Fruit fly (Drosophila melanogaster): Measurements from ENCODE around the gene BRWD3.

Gene BRWD3

DNA sequence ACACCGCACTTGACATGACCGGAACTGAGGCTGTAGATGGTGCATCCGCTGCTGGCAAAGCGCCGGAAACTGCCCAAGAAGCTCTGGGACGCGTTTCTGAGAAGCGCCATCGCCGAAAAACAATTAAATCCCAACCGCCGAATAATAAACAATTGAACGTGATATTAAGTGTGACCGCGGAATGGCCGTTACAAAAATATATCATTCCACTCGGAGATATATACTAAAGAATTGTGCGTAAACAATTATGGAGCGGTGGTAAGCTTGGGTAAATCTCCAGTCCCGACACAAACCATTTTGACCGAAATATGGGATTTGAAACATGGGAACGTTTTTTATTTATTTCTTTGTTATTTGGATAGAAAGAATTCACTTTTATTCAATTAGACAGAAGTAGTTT lies 41.2 kb downstream of the BRWD3 start, which contains the start of gene CG18528:
TSS of gene CG18528 (minus strand) at position 188 of the 400 bp plus-strand sequence.
- no peak for TF ChIP-seq EcR (GFP tag; optimal IDR thresholded peaks at IDR 0.05)
- no peak for TF ChIP-seq Dll (optimal IDR thresholded peaks at IDR 0.05)
- TF ChIP-seq usp (GFP tag; optimal IDR thresholded peaks at IDR 0.05) = no peak
- TF ChIP-seq pan (optimal IDR thresholded peaks at IDR 0.05) = no peak
- TF ChIP-seq CG8478 (optimal IDR thresholded peaks at IDR 0.05) = no peak
- TF ChIP-seq psq (optimal IDR thresholded peaks at IDR 0.05) = no peak

DNA sequence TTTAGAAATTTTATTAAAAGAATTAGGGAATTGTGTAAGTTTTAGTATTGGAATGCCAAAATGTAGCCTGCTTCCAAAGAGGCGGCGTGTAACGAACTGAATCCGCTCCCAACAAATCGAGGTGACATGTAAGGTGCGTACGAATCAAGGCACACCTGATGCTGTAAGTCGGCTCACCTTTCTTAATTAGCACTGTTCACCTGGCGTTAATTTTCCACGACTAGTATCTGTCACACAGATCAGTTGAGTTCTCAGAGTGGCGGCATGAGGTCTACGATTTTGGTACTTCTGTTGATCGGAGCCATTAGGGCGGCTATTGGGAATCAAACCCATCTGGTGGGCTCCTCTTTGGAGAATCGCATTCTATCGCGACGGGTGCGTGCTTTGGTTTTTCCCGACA lies 42.8 kb downstream of the BRWD3 start, which contains the start of the genes CG5762 and CG33339:
TSS of gene CG5762 (minus strand) at position 101 of the 400 bp plus-strand sequence.
TSS of gene CG33339 (plus strand) at position 265 of the 400 bp plus-strand sequence.
- TF ChIP-seq psq (optimal IDR thresholded peaks at IDR 0.05) (no peak), CG8478 (optimal IDR thresholded peaks at IDR 0.05) (no peak), usp (GFP tag; optimal IDR thresholded peaks at IDR 0.05) (no peak), pan (optimal IDR thresholded peaks at IDR 0.05) (no peak), Dll (optimal IDR thresholded peaks at IDR 0.05) (no peak)

DNA sequence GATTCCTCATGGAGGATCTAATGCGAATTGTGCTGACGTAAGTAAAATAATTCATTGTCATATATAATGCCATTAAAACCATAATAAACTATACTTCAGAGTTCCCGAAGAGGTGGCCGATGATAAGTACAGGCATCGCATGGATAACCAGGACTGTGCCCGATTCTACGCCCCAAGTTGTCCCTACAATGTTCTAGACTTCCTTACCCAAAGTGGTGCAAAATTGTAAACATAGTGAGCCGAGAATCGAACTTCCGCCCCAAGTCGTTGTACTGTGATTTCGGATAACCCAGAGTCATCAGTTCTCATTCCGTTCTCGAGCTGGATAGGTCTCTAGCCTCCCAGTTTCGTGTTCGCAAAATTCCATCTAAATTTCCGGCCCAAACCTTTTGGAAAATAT lies 44.0 kb downstream of the BRWD3 start, which contains the start of gene CG33340:
TSS of gene CG33340 (plus strand) at position 301 of the 400 bp plus-strand sequence.
- TF ChIP-seq psq (optimal IDR thresholded peaks at IDR 0.05) = no peak

DNA sequence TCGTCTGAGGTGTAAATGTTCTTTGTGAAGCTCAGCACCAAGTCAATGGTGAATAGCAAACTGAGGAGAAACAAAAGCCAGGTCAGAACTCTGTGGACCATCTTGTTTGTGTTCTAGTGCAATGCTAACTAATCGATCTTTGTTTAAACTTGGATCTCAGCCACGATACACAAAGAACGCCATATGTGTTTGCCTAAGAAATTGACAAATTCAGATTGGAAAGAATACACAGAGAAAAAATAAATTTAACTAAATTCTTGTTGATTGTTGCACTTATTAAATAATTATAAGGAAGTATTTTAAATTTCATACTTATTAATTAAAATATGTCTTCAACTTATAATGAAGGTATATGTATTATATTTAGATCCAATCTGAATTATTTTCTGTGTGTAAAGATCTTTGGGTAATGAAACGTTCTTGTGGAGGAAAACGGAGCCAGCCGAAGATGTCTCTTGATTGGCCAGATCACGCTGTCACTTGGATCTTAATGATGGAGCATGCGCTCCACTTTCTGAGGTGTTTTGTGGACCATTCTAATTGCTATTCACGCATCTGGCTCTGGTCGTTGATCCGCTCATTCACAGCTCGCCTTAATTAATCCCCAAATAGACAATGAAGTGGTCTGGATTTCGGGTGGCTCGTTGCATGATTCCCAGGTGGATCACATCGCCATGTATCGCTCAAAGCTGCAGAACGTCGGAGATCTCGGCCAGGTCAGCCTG lies 46.2 kb downstream of the BRWD3 start, which contains the start of the genes CG17784 and CG13613:
TSS of gene CG17784 (minus strand) at position 101 of the 725 bp plus-strand sequence.
TSS of gene CG13613 (plus strand) at position 675 of the 725 bp plus-strand sequence.
- TF ChIP-seq CG8478 (optimal IDR thresholded peaks at IDR 0.05) = no peak
- TF ChIP-seq psq (optimal IDR thresholded peaks at IDR 0.05) = no peak
- no peak for TF ChIP-seq usp (GFP tag; optimal IDR thresholded peaks at IDR 0.05)
- no peak for TF ChIP-seq Dll (optimal IDR thresholded peaks at IDR 0.05)
- no peak for TF ChIP-seq EcR (GFP tag; optimal IDR thresholded peaks at IDR 0.05)
- TF ChIP-seq pan (optimal IDR thresholded peaks at IDR 0.05) = no peak

DNA sequence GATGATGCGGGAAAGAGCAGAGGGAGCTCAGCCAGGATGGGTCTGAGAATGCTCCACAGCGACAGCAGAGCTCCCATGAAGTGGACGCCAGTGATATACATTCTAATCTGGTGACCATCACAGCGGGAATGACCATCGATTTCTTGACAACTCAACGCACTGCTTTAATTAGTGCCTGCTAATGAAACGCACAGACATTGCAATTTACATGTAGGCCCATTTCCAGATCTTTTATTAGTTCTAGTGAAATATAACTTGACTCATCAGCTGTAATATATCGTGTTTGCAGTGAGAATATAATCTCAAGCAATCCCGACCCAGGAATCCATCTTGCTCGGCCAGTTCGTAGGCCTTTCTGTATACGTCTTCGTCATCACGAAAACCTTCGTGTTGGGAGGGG lies 48.3 kb downstream of the BRWD3 start, which contains the start of gene CG42811:
TSS of gene CG42811 (minus strand) at position 101 of the 400 bp plus-strand sequence.
- TF ChIP-seq CG8478 (optimal IDR thresholded peaks at IDR 0.05) (no peak), pan (optimal IDR thresholded peaks at IDR 0.05) (no peak), usp (GFP tag; optimal IDR thresholded peaks at IDR 0.05) (no peak), Dll (optimal IDR thresholded peaks at IDR 0.05) (no peak), EcR (GFP tag; optimal IDR thresholded peaks at IDR 0.05) (no peak), psq (optimal IDR thresholded peaks at IDR 0.05) (no peak)

DNA sequence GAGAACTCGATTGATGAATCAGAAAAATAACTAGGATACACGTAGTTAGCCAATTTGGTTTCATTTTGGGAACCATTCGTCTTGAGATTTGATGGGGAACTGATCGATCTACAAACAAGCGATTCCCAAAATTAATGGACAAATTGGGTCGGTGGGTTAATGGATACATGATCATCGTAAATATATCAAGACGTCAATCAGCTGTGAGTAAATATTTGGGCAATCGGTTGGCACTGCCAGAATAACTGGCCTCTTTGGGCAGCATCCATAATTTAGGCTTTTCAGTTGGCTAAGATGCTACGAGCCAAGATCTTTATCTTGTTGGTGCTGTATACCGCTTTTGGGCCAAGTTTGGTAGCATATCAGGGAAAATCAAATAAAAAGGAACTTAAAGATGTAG lies 49.3 kb downstream of the BRWD3 start, which contains the start of the genes CG42812 and CG33341:
TSS of gene CG42812 (minus strand) at position 101 of the 400 bp plus-strand sequence.
TSS of gene CG33341 (plus strand) at position 295 of the 400 bp plus-strand sequence.
- TF ChIP-seq usp (GFP tag; optimal IDR thresholded peaks at IDR 0.05) (no peak), psq (optimal IDR thresholded peaks at IDR 0.05) (no peak), CG8478 (optimal IDR thresholded peaks at IDR 0.05) (no peak), EcR (GFP tag; optimal IDR thresholded peaks at IDR 0.05) (no peak), Dll (optimal IDR thresholded peaks at IDR 0.05) (no peak), pan (optimal IDR thresholded peaks at IDR 0.05) (no peak)

DNA sequence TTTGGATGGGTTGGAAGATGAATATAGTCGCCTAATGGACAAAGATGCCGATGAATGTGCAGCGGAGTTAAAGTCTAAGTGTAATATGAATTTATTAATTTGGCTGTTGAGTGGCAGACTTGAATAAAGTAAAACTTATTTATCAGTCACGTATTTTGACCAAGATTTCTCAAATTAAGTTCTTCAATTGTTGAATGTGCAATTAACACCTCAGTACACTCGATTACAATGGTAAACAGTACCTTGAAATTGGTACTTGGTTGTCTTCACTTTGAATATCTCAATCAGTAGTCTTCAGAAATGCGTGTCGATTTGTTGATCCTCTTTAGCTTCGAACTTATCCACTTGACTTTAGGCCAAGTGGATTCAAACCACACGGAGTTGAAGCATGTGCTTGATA lies 50.5 kb downstream of the BRWD3 start, which contains the start of gene CG13614:
TSS of gene CG13614 (plus strand) at position 301 of the 400 bp plus-strand sequence.
- TF ChIP-seq Dll (optimal IDR thresholded peaks at IDR 0.05) = no peak

DNA sequence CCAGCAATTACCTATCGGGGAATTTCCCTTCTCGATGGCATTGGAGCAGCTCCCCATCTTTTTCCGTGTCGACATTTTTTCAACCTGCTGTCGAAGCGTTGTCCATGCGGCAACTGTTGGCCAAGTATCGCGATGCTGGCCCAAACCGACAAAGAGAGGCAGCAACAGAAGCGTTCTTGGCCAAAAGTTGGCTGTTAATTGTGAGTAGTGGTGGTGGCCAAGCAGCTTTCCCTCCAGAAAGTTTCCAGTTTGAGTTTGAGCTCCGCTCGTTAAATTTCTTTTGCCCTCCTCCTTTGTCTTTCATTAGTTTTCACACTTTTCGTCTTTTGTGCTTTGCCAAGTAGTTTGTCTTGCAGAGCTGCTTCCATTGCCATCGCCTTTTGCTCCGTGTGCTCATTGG lies 53.9 kb downstream of the BRWD3 start, which contains the start of gene CG17782:
TSS of gene CG17782 (minus strand) at position 101 of the 400 bp plus-strand sequence.
- TF ChIP-seq CG8478 (optimal IDR thresholded peaks at IDR 0.05) (no peak), psq (optimal IDR thresholded peaks at IDR 0.05) (no peak), Dll (optimal IDR thresholded peaks at IDR 0.05) (no peak), pan (optimal IDR thresholded peaks at IDR 0.05) (no peak), usp (GFP tag; optimal IDR thresholded peaks at IDR 0.05) (no peak), EcR (GFP tag; optimal IDR thresholded peaks at IDR 0.05) (no peak)

DNA sequence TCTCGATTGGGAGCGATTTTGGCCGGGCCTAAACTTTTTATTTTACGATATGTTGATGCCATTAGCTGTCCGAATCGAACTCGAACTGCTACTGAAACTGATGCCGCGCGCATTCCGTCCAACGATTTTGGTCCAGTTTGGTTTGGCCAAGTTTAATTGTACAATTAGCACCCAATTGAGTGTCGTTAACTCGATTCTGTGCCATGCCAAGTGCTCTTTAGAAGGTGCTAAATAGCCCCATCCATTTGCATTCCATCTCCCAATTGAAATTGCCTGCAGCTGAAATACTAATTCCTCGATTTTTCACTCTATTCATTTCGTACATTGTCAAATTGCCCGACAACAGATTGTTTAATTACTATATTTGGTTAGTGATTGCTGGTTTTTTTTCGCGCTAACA lies 56.8 kb downstream of the BRWD3 start, which contains the start of gene CG17781:
TSS of gene CG17781 (minus strand) at position 101 of the 400 bp plus-strand sequence.
- TF ChIP-seq usp (GFP tag; optimal IDR thresholded peaks at IDR 0.05) (no peak), CG8478 (optimal IDR thresholded peaks at IDR 0.05) (no peak), EcR (GFP tag; optimal IDR thresholded peaks at IDR 0.05) (no peak), psq (optimal IDR thresholded peaks at IDR 0.05) (no peak), pan (optimal IDR thresholded peaks at IDR 0.05) (no peak), Dll (optimal IDR thresholded peaks at IDR 0.05) (no peak)

DNA sequence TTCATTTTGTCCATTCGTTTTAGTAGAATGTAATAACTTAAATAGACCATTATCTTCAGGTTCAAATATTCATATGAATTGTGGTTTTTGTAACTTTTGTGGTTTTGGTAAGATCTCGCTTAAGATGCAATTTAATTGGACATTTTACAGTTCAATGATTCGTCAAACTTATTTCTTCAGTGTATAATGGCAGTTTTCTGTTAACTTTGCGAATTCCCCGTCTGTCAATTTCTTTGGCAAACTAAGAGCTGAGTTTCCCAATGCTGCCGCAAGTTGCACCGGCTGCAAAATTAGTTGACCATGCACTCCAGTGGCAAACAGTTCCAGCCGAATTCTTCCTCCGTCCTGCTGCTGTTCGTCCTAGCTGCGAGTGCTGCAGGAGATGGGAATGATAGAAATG lies 57.8 kb downstream of the BRWD3 start, which contains the start of gene CG33342:
TSS of gene CG33342 (plus strand) at position 301 of the 400 bp plus-strand sequence.
- TF ChIP-seq Dll (optimal IDR thresholded peaks at IDR 0.05) (no peak), pan (optimal IDR thresholded peaks at IDR 0.05) (no peak), psq (optimal IDR thresholded peaks at IDR 0.05) (no peak), EcR (GFP tag; optimal IDR thresholded peaks at IDR 0.05) (no peak), CG8478 (optimal IDR thresholded peaks at IDR 0.05) (no peak), usp (GFP tag; optimal IDR thresholded peaks at IDR 0.05) (no peak)

Data from whole organism.